Worm (Caenorhabditis elegans): ENCODE measurements around the gene F40G9.9.

- no peak for TF ChIP-seq madf-8 (GFP tag; conservative IDR thresholded peaks at IDR 0.05)
- TF ChIP-seq ZK185.1 (tag; optimal IDR thresholded peaks at IDR 0.05; ENCODE audit: poor library complexity, severe bottlenecking) = no peak
- TF ChIP-seq F52B5.7 (tag; optimal IDR thresholded peaks at IDR 0.05) = no peak
- TF ChIP-seq lsy-27 (tag; optimal IDR thresholded peaks at IDR 0.05; ENCODE audit: borderline replicate concordance, insufficient read depth) = no peak
- no peak for TF ChIP-seq madf-10 (tag; optimal IDR thresholded peaks at IDR 0.05)
- TF ChIP-seq efl-1 (GFP tag; optimal IDR thresholded peaks at IDR 0.05) = no peak
- no peak for TF ChIP-seq T26A5.8 (tag; optimal IDR thresholded peaks at IDR 0.05)
- TF ChIP-seq snpc-4 (GFP tag; optimal IDR thresholded peaks at IDR 0.05) = no peak
- TF ChIP-seq snpc-4 (tag; optimal IDR thresholded peaks at IDR 0.05) = no peak
- TF ChIP-seq lin-35 (GFP tag; optimal IDR thresholded peaks at IDR 0.05) = no peak
- no peak for TF ChIP-seq Y53F4B.3 (GFP tag; IDR thresholded peaks at IDR 0.05)
- TF ChIP-seq unc-62 (GFP tag; optimal IDR thresholded peaks at IDR 0.05) = no peak
Measured at ce11 chrIII:165390-165789, 6.1 kb downstream of the F40G9.9 start, which contains the start of gene F40G9.7.
